Worm (Caenorhabditis elegans): Measurements from ENCODE around the gene Y58A7A.2.

The Y58A7A.2 gene

ce11 chrV:5084957-5085465, 13.0 kb upstream of the Y58A7A.2 start, which contains the start of gene Y58A7A.4:
TSS of gene Y58A7A.4 (minus strand) at chrV:5085007.
- TF ChIP-seq W03F9.2 (tag; optimal IDR thresholded peaks at IDR 0.05): no peak

- no peak for TF ChIP-seq dao-5 (tag; optimal IDR thresholded peaks at IDR 0.05)
- peak; percentile 68 for TF ChIP-seq W03F9.2 (tag; optimal IDR thresholded peaks at IDR 0.05)
- TF ChIP-seq him-1 (tag; optimal IDR thresholded peaks at IDR 0.05): no peak
These were observed 8.9 kb upstream of the Y58A7A.2 start, which contains the start of gene Y58A7A.3 for ce11 chrV:5080853-5081338. TSS of gene Y58A7A.3 (minus strand) at chrV:5080903.

- no peak for TF ChIP-seq dao-5 (tag; optimal IDR thresholded peaks at IDR 0.05)
- no peak for TF ChIP-seq him-1 (tag; optimal IDR thresholded peaks at IDR 0.05)
- no peak for TF ChIP-seq W03F9.2 (tag; optimal IDR thresholded peaks at IDR 0.05)
These were observed 2.5 kb downstream of the Y58A7A.2 start, which contains the start of gene Y58A7A.1 for ce11 chrV:5069440-5069839. TSS of gene Y58A7A.1 (minus strand) at chrV:5069540.

- TF ChIP-seq him-1 (tag; optimal IDR thresholded peaks at IDR 0.05) (no peak), W03F9.2 (tag; optimal IDR thresholded peaks at IDR 0.05) (no peak), dao-5 (tag; optimal IDR thresholded peaks at IDR 0.05) (no peak)
These were observed 4.6 kb downstream of the Y58A7A.2 start for ce11 chrV:5067390-5067789.

ce11 chrV:5064761-5065421, 7.1 kb downstream of the Y58A7A.2 start, which contains the start of gene mlk-1:
TSS of gene mlk-1 (minus strand) at chrV:5064811.
- peak; percentile 37 for TF ChIP-seq him-1 (tag; optimal IDR thresholded peaks at IDR 0.05)
- no peak for TF ChIP-seq dao-5 (tag; optimal IDR thresholded peaks at IDR 0.05)
- TF ChIP-seq W03F9.2 (tag; optimal IDR thresholded peaks at IDR 0.05): no peak

ce11 chrV:5053335-5053734, 18.6 kb downstream of the Y58A7A.2 start, which contains the start of gene cwp-4:
TSS of gene cwp-4 (plus strand) at chrV:5053635.
- TF ChIP-seq dao-5 (tag; optimal IDR thresholded peaks at IDR 0.05) (no peak), him-1 (tag; optimal IDR thresholded peaks at IDR 0.05) (no peak), W03F9.2 (tag; optimal IDR thresholded peaks at IDR 0.05) (no peak)

- no peak for TF ChIP-seq dao-5 (tag; optimal IDR thresholded peaks at IDR 0.05)
- TF ChIP-seq him-1 (tag; optimal IDR thresholded peaks at IDR 0.05): no peak
These were observed 19.7 kb downstream of the Y58A7A.2 start, which contains the start of gene K11D12.12 for ce11 chrV:5052233-5052632. TSS of gene K11D12.12 (plus strand) at chrV:5052261.

ce11 chrV:5050073-5050599, 21.8 kb downstream of the Y58A7A.2 start:
- no peak for TF ChIP-seq him-1 (tag; optimal IDR thresholded peaks at IDR 0.05)
- no peak for TF ChIP-seq dao-5 (tag; optimal IDR thresholded peaks at IDR 0.05)
- TF ChIP-seq W03F9.2 (tag; optimal IDR thresholded peaks at IDR 0.05): no peak

- peak; percentile 0 for TF ChIP-seq W03F9.2 (tag; optimal IDR thresholded peaks at IDR 0.05)
- no peak for TF ChIP-seq dao-5 (tag; optimal IDR thresholded peaks at IDR 0.05)
- peak; percentile 80 for TF ChIP-seq him-1 (tag; optimal IDR thresholded peaks at IDR 0.05)
These were observed 22.5 kb downstream of the Y58A7A.2 start, which contains the start of the genes pqn-51 and K11D12.14 for ce11 chrV:5049333-5049942. TSS of gene pqn-51 (plus strand) at chrV:5049607. TSS of gene K11D12.14 (plus strand) at chrV:5049636.

- no peak for TF ChIP-seq him-1 (tag; optimal IDR thresholded peaks at IDR 0.05)
- no peak for TF ChIP-seq dao-5 (tag; optimal IDR thresholded peaks at IDR 0.05)
- no peak for TF ChIP-seq W03F9.2 (tag; optimal IDR thresholded peaks at IDR 0.05)
These were observed 25.4 kb downstream of the Y58A7A.2 start for ce11 chrV:5046558-5046957.

- no peak for TF ChIP-seq dao-5 (tag; optimal IDR thresholded peaks at IDR 0.05)
- TF ChIP-seq him-1 (tag; optimal IDR thresholded peaks at IDR 0.05): no peak
These were observed 25.9 kb downstream of the Y58A7A.2 start, which contains the start of gene exc-14 for ce11 chrV:5046103-5046502. TSS of gene exc-14 (minus strand) at chrV:5046203.

ce11 chrV:5040925-5041324, 31.1 kb downstream of the Y58A7A.2 start, which contains the start of gene K11D12.8:
TSS of gene K11D12.8 (minus strand) at chrV:5041001.
- TF ChIP-seq him-1 (tag; optimal IDR thresholded peaks at IDR 0.05) (no peak), W03F9.2 (tag; optimal IDR thresholded peaks at IDR 0.05) (no peak), dao-5 (tag; optimal IDR thresholded peaks at IDR 0.05) (no peak)

ce11 chrV:5039559-5039958, 32.4 kb downstream of the Y58A7A.2 start, which contains the start of gene K11D12.11:
TSS of gene K11D12.11 (minus strand) at chrV:5039600.
- no peak for TF ChIP-seq him-1 (tag; optimal IDR thresholded peaks at IDR 0.05)
- TF ChIP-seq dao-5 (tag; optimal IDR thresholded peaks at IDR 0.05): no peak
- TF ChIP-seq W03F9.2 (tag; optimal IDR thresholded peaks at IDR 0.05): no peak

ce11 chrV:5038449-5038848, 33.5 kb downstream of the Y58A7A.2 start:
- TF ChIP-seq him-1 (tag; optimal IDR thresholded peaks at IDR 0.05) (no peak), W03F9.2 (tag; optimal IDR thresholded peaks at IDR 0.05) (no peak), dao-5 (tag; optimal IDR thresholded peaks at IDR 0.05) (no peak)
